Fruit fly (Drosophila melanogaster) whole organism, embryonic: Measurements from ENCODE around the gene Ubc6.

Experiments used
- Adf1 ChIP-seq: fragments of 200-800 bp; sonication (Bioruptor generic); IDR thresholded peaks from 2 replicates; pipeline ENCODE4 v1.3.6; 2022; ENCODE audit warnings: missing biosample characterization, missing genetic modification characterization
- CG11085 ChIP-seq: fragments of 200-800 bp; sonication (Bioruptor generic); IDR thresholded peaks from 2 replicates; pipeline ENCODE4 v1.3.6; 2022; ENCODE audit warnings: missing biosample characterization, missing genetic modification characterization
- CG13123 ChIP-seq: fragments of 200-800 bp; sonication (Bioruptor generic); optimal IDR thresholded peaks from 2 replicates; lab custom pipeline; 2016; ENCODE audit warnings: missing biosample characterization, missing genetic modification characterization
- CG4707 ChIP-seq: fragments of 200-800 bp; sonication (Bioruptor generic); optimal IDR thresholded peaks from 2 replicates; lab custom pipeline; 2018; ENCODE audit warnings: missing biosample characterization, mild to moderate bottlenecking, missing genetic modification characterization, moderate library complexity
- CG7987 ChIP-seq: fragments of 200-800 bp; sonication (Bioruptor generic); optimal IDR thresholded peaks from 2 replicates; lab custom pipeline; 2018; ENCODE audit warnings: missing biosample characterization, mild to moderate bottlenecking, missing genetic modification characterization, moderate library complexity
- Scr ChIP-seq: fragments of 200-800 bp; sonication (Bioruptor generic); IDR thresholded peaks from 2 replicates; pipeline ENCODE4 v1.3.6; 2022; ENCODE audit warnings: missing biosample characterization, missing genetic modification characterization; ENCODE audit not compliant: partially characterized antibody
- bowl ChIP-seq: fragments of 200-800 bp; sonication (Bioruptor generic); IDR thresholded peaks from 2 replicates; pipeline ENCODE4 v1.3.6; 2022; ENCODE audit warnings: missing biosample characterization, missing genetic modification characterization
- dati ChIP-seq: fragments of 200-800 bp; sonication (Bioruptor generic); IDR thresholded peaks from 2 replicates; pipeline ENCODE4 v1.3.6; 2022; ENCODE audit warnings: missing biosample characterization, missing genetic modification characterization
- psq ChIP-seq: fragments of 200-800 bp; sonication (Bioruptor generic); optimal IDR thresholded peaks from 2 replicates; lab custom pipeline; 2017; ENCODE audit warnings: missing biosample characterization, missing genetic modification characterization
- stwl ChIP-seq: fragments of 200-800 bp; sonication (Bioruptor generic); optimal IDR thresholded peaks from 3 replicates; lab custom pipeline; 2018; ENCODE audit warnings: missing biosample characterization, mild to moderate bottlenecking, missing genetic modification characterization, moderate library complexity
- tio ChIP-seq: fragments of 200-800 bp; sonication (Bioruptor generic); optimal IDR thresholded peaks from 2 replicates; lab custom pipeline; 2017; ENCODE audit warnings: missing biosample characterization, missing genetic modification characterization, inconsistent platforms
- tll ChIP-seq, 2 experiments: fragments of 200-800 bp in 1 of 2; fragments of >200 bp in 1 of 2; sonication (Bioruptor generic) in 1 of 2; optimal IDR thresholded peaks; 2 replicates each; lab custom pipeline; 2017 to 2019; ENCODE audit warnings: missing biosample characterization in 2 of 2, missing genetic modification characterization in 2 of 2, mild to moderate bottlenecking in 1 of 2, moderate library complexity in 1 of 2

dm6 chr3R:4984132-4984531 lies 31.6 kb upstream of the Ubc6 start, which contains the start of gene CG14662:
- TF ChIP-seq CG11085 (GFP tag; lab: Robert Waterston, UW), result no peak
- TF ChIP-seq tio, result no peak
- no peak for TF ChIP-seq CG13123 (GFP tag; lab: Kevin White, UChicago)
- no peak for TF ChIP-seq tll (GFP tag; optimal IDR thresholded peaks at IDR 0.05; lab: Kevin White, UChicago)
- no peak for TF ChIP-seq psq (GFP tag; lab: Kevin White, UChicago)
- no peak for TF ChIP-seq bowl (GFP tag; lab: Robert Waterston, UW)
- no peak for TF ChIP-seq Scr (GFP tag; lab: Robert Waterston, UW)
- TF ChIP-seq CG7987 (GFP tag; lab: Kevin White, UChicago), result no peak
- no peak for TF ChIP-seq stwl (tag; lab: Kevin White, UChicago)
- no peak for TF ChIP-seq dati
- no peak for TF ChIP-seq Adf1
- TF ChIP-seq CG4707, result no peak
